Fruit fly (Drosophila melanogaster) whole organism, wandering third instar larva: Measurements from ENCODE around the gene gce.

Experiments used
- Abd-B ChIP-seq: fragments of >200 bp; optimal IDR thresholded peaks from 2 replicates; lab custom pipeline; 2017; ENCODE audit warnings: missing biosample characterization, missing genetic modification characterization
- CG32264 ChIP-seq: fragments of 200-800 bp; sonication (Bioruptor generic); optimal IDR thresholded peaks from 2 replicates; lab custom pipeline; 2016; ENCODE audit warnings: missing biosample characterization, missing genetic modification characterization
- CG9705 ChIP-seq: fragments of 200-800 bp; sonication (Bioruptor generic); optimal IDR thresholded peaks from 2 replicates; lab custom pipeline; 2018; ENCODE audit warnings: missing biosample characterization, mild to moderate bottlenecking, missing genetic modification characterization
- CrebA ChIP-seq: fragments of 200-800 bp; sonication (Bioruptor generic); optimal IDR thresholded peaks from 2 replicates; lab custom pipeline; 2016; ENCODE audit warnings: missing biosample characterization, mild to moderate bottlenecking, missing genetic modification characterization, borderline replicate concordance
- Dfd ChIP-seq: fragments of >200 bp; optimal IDR thresholded peaks from 2 replicates; lab custom pipeline; 2017; ENCODE audit warnings: missing biosample characterization, missing genetic modification characterization
- Dif ChIP-seq: fragments of 200-275, 200-300 bp; sonication (Bioruptor generic); optimal IDR thresholded peaks from 2 replicates; lab custom pipeline; 2018; ENCODE audit warnings: missing biosample characterization, missing genetic modification characterization; ENCODE audit not compliant: partially characterized antibody
- GATAd ChIP-seq: sonication (Bioruptor generic); optimal IDR thresholded peaks from 2 replicates; lab custom pipeline; 2016; ENCODE audit warnings: missing biosample characterization, missing genetic modification characterization
- HLH106 ChIP-seq: fragments of 200-800 bp; optimal IDR thresholded peaks from 3 replicates; lab custom pipeline; 2019; ENCODE audit warnings: missing biosample characterization, mild to moderate bottlenecking, missing genetic modification characterization, moderate library complexity
- Hnf4 ChIP-seq: fragments of 200-800 bp; sonication (Bioruptor generic); optimal IDR thresholded peaks from 2 replicates; lab custom pipeline; 2016; ENCODE audit warnings: missing biosample characterization, mild to moderate bottlenecking, missing genetic modification characterization
- Hr78 ChIP-seq: fragments of >200 bp; optimal IDR thresholded peaks from 2 replicates; lab custom pipeline; 2017; ENCODE audit warnings: missing biosample characterization, missing genetic modification characterization
- Hr83 ChIP-seq: fragments of 200-300 bp; sonication (Bioruptor generic); optimal IDR thresholded peaks from 2 replicates; lab custom pipeline; 2016; ENCODE audit warnings: missing biosample characterization, mild to moderate bottlenecking, missing genetic modification characterization, moderate library complexity; ENCODE audit not compliant: poor library complexity, severe bottlenecking
- Jra ChIP-seq: sonication (Bioruptor generic); optimal IDR thresholded peaks from 2 replicates; lab custom pipeline; 2016; ENCODE audit warnings: missing biosample characterization, missing genetic modification characterization
- Mio ChIP-seq: sonication (Bioruptor generic); optimal IDR thresholded peaks from 2 replicates; lab custom pipeline; 2016; ENCODE audit warnings: missing biosample characterization, missing genetic modification characterization
- Myc ChIP-seq: fragments of >200 bp; optimal IDR thresholded peaks from 2 replicates; lab custom pipeline; 2017
- N ChIP-seq: fragments of >200 bp; optimal IDR thresholded peaks from 2 replicates; lab custom pipeline; 2018; ENCODE audit warnings: missing biosample characterization, missing external identifiers, missing genetic modification characterization
- OdsH ChIP-seq: fragments of 200-800 bp; sonication (Bioruptor generic); optimal IDR thresholded peaks from 2 replicates; lab custom pipeline; 2016; ENCODE audit warnings: missing biosample characterization, mild to moderate bottlenecking, missing genetic modification characterization
- Rel ChIP-seq, 2 experiments: fragments of 200-800 bp; sonication (Bioruptor generic) in 1 of 2; optimal IDR thresholded peaks; 2 replicates in 1 of 2; 3 replicates in 1 of 2; lab custom pipeline; 2016 to 2019; ENCODE audit warnings: mild to moderate bottlenecking in 2 of 2, missing biosample characterization in 2 of 2, missing genetic modification characterization in 2 of 2, moderate library complexity in 1 of 2
- Sp1 ChIP-seq: fragments of 200-800 bp; sonication (Bioruptor generic); optimal IDR thresholded peaks from 3 replicates; lab custom pipeline; 2019; ENCODE audit warnings: missing biosample characterization, mild to moderate bottlenecking, missing genetic modification characterization, moderate library complexity
- Vsx2 ChIP-seq: fragments of 200-300, 225-300 bp; sonication (Bioruptor generic); optimal IDR thresholded peaks from 2 replicates; lab custom pipeline; 2018; ENCODE audit warnings: missing biosample characterization, missing genetic modification characterization; ENCODE audit not compliant: partially characterized antibody
- br ChIP-seq: fragments of 200-800 bp; sonication (Bioruptor generic); optimal IDR thresholded peaks from 2 replicates; lab custom pipeline; 2016; ENCODE audit warnings: missing biosample characterization, missing genetic modification characterization
- brk ChIP-seq: fragments of 200-800 bp; sonication (Bioruptor generic); optimal IDR thresholded peaks from 2 replicates; lab custom pipeline; 2016; ENCODE audit warnings: missing biosample characterization, mild to moderate bottlenecking, missing genetic modification characterization
- dl ChIP-seq, 2 experiments: fragments of 175-275, 200-275 bp in 1 of 2; fragments of 200-275 bp in 1 of 2; sonication (Bioruptor generic); optimal IDR thresholded peaks; lab custom pipeline; 2018; ENCODE audit warnings: mild to moderate bottlenecking in 2 of 2, missing biosample characterization in 2 of 2, missing genetic modification characterization in 2 of 2, moderate library complexity in 2 of 2; ENCODE audit not compliant: partially characterized antibody in 2 of 2, insufficient read depth in 1 of 2
- dmrt93B ChIP-seq: fragments of 200-800 bp; sonication (Bioruptor generic); optimal IDR thresholded peaks from 2 replicates; lab custom pipeline; 2018; ENCODE audit warnings: missing biosample characterization, mild to moderate bottlenecking, missing genetic modification characterization
- dsf ChIP-seq: sonication (Bioruptor generic); optimal IDR thresholded peaks from 2 replicates; lab custom pipeline; 2016; ENCODE audit warnings: missing biosample characterization, missing genetic modification characterization, borderline replicate concordance
- ey ChIP-seq: fragments of 200-800 bp; sonication (Bioruptor generic); optimal IDR thresholded peaks from 2 replicates; lab custom pipeline; 2016; ENCODE audit warnings: missing biosample characterization, missing genetic modification characterization
- foxo ChIP-seq, 2 experiments: fragments of 200-800 bp; sonication (Bioruptor generic); optimal IDR thresholded peaks; 2 replicates in 1 of 2; 3 replicates in 1 of 2; lab custom pipeline; 2016 to 2017; ENCODE audit warnings: missing biosample characterization in 2 of 2, missing genetic modification characterization in 2 of 2
- fru ChIP-seq: fragments of 200-800 bp; sonication (Bioruptor generic); optimal IDR thresholded peaks from 3 replicates; lab custom pipeline; 2016; ENCODE audit warnings: missing biosample characterization, mild to moderate bottlenecking, missing genetic modification characterization
- h ChIP-seq: fragments of 200-800 bp; sonication (Bioruptor generic); optimal IDR thresholded peaks from 3 replicates; lab custom pipeline; 2016; ENCODE audit warnings: missing biosample characterization, mild to moderate bottlenecking, missing genetic modification characterization
- jim ChIP-seq: fragments of 175-275, 200-325 bp; sonication (Bioruptor generic); optimal IDR thresholded peaks from 2 replicates; lab custom pipeline; 2016; ENCODE audit warnings: missing biosample characterization, mild to moderate bottlenecking, missing genetic modification characterization
- lola ChIP-seq: fragments of >200 bp; optimal IDR thresholded peaks from 2 replicates; lab custom pipeline; 2017; ENCODE audit warnings: missing biosample characterization, missing genetic modification characterization
- pan ChIP-seq: fragments of >200 bp; optimal IDR thresholded peaks from 2 replicates; lab custom pipeline; 2017
- psq ChIP-seq: fragments of 200-800 bp; sonication (Bioruptor generic); optimal IDR thresholded peaks from 3 replicates; lab custom pipeline; 2017; ENCODE audit warnings: missing biosample characterization, mild to moderate bottlenecking, missing genetic modification characterization, moderate library complexity
- rgr ChIP-seq: fragments of 200-800 bp; sonication (Bioruptor generic); optimal IDR thresholded peaks from 3 replicates; lab custom pipeline; 2016; ENCODE audit warnings: missing biosample characterization, mild to moderate bottlenecking, missing genetic modification characterization
- sage ChIP-seq: fragments of 200-800 bp; sonication (Bioruptor generic); optimal IDR thresholded peaks from 2 replicates; lab custom pipeline; 2016; ENCODE audit warnings: missing biosample characterization, mild to moderate bottlenecking, missing genetic modification characterization
- sv ChIP-seq: fragments of 200-800 bp; sonication (Bioruptor generic); optimal IDR thresholded peaks from 3 replicates; lab custom pipeline; 2016; ENCODE audit warnings: missing biosample characterization, missing genetic modification characterization
- tai ChIP-seq: sonication (Bioruptor generic); optimal IDR thresholded peaks from 2 replicates; lab custom pipeline; 2016; ENCODE audit warnings: missing biosample characterization, missing genetic modification characterization
- usp ChIP-seq: fragments of >200 bp; optimal IDR thresholded peaks from 2 replicates; lab custom pipeline; 2017; ENCODE audit warnings: missing biosample characterization, missing genetic modification characterization
- woc ChIP-seq: sonication (Bioruptor generic); optimal IDR thresholded peaks from 2 replicates; lab custom pipeline; 2016; ENCODE audit warnings: missing biosample characterization, mild to moderate bottlenecking, missing genetic modification characterization

gce gene

DNA sequence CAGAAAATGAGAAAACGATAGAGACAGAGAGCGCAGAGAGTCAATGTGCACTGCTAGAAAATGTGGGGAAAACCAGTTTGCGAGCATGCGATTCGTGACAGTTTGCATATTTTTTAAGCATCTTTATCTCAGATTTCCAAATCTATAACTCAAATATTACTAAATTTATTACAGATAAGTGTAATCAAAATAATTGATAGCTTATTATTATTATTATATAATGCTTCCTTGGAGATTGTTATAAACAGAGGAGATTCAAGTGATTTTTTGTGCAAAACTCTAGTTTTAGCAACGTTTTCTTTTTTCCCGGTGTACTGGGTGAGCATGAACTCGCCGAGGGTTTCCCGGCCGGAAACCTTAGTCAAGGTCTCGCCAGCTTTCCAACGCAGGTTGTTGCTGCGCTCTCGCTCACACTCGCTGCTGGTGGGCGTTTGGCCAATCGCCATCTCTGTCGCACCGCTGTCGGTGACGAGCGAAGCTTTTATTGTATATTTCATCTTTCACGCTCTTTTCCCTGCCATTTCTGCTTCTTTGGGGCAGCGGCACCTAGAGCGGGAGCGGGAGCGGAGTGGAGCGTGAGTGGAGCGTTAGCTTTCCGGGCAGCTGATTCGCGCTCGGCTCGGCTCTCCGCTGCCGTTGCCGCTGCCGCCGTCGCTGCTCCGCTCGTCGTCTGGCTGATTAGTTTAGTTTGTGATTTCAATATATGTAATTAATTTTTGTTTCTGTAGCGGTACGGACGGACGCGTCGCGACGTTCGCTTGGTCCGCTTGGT lies 918 bp downstream of the gce start:
- no peak for TF ChIP-seq N (GFP tag; lab: Kevin White, UChicago)
- peak; percentile 89 for TF ChIP-seq dmrt93B
- TF ChIP-seq br, result peak; percentile 50
- TF ChIP-seq woc (GFP tag; lab: Kevin White, UChicago), result peak; percentile 29
- TF ChIP-seq HLH106 (tag; lab: Kevin White, UChicago), result peak; percentile 93
- no peak for TF ChIP-seq Myc (lab: Kevin White, UChicago)
- TF ChIP-seq ey (GFP tag; lab: Kevin White, UChicago), result peak; percentile 74
- TF ChIP-seq Rel (GFP tag; optimal IDR thresholded peaks at IDR 0.05; lab: Kevin White, UChicago), result no peak
- TF ChIP-seq Rel (tag; optimal IDR thresholded peaks at IDR 0.05; lab: Kevin White, UChicago), result peak; percentile 92
- no peak for TF ChIP-seq tai
- TF ChIP-seq h, result peak; percentile 75
- TF ChIP-seq psq (GFP tag; lab: Kevin White, UChicago), result peak; percentile 82
- TF ChIP-seq lola (GFP tag; lab: Kevin White, UChicago), result no peak
- peak; percentile 74 for TF ChIP-seq CG9705 (GFP tag; lab: Kevin White, UChicago)
- no peak for TF ChIP-seq Hr83 (GFP tag; lab: Kevin White, UChicago)
- no peak for TF ChIP-seq Vsx2 (GFP tag; lab: Kevin White, UChicago)
- no peak for TF ChIP-seq Jra (GFP tag; lab: Kevin White, UChicago)
- no peak for TF ChIP-seq dsf (GFP tag; lab: Kevin White, UChicago)
- no peak for TF ChIP-seq sage (GFP tag; lab: Kevin White, UChicago)
- TF ChIP-seq Hr78 (GFP tag; lab: Kevin White, UChicago), result no peak
- TF ChIP-seq Abd-B, result no peak
- TF ChIP-seq OdsH (GFP tag; lab: Kevin White, UChicago), result peak; percentile 87
- TF ChIP-seq CrebA (GFP tag; lab: Kevin White, UChicago), result no peak
- peak; percentile 95 for TF ChIP-seq sv (GFP tag; lab: Kevin White, UChicago)
- no peak for TF ChIP-seq CG32264 (GFP tag; lab: Kevin White, UChicago)
- TF ChIP-seq usp (GFP tag; lab: Kevin White, UChicago), result no peak
- peak; percentile 49 for TF ChIP-seq Hnf4 (GFP tag; lab: Kevin White, UChicago)
- TF ChIP-seq jim (GFP tag; lab: Kevin White, UChicago), result no peak
- peak; percentile 77 for TF ChIP-seq fru (GFP tag; lab: Kevin White, UChicago)
- peak; percentile 4 to 49 for TF ChIP-seq dl (GFP tag; optimal IDR thresholded peaks at IDR 0.05; lab: Kevin White, UChicago; ENCODE audit: insufficient read depth in 1 of 2, partially characterized antibody in 2 of 2)
- peak in 1 of 2 experiments; percentile 92 for TF ChIP-seq foxo (GFP tag; optimal IDR thresholded peaks at IDR 0.05; lab: Kevin White, UChicago)
- peak; percentile 90 for TF ChIP-seq Sp1 (GFP tag; lab: Kevin White, UChicago)
- no peak for TF ChIP-seq pan
- peak; percentile 88 for TF ChIP-seq rgr (GFP tag; lab: Kevin White, UChicago)
- TF ChIP-seq Dfd (GFP tag; lab: Kevin White, UChicago), result no peak
- TF ChIP-seq brk (GFP tag; lab: Kevin White, UChicago), result peak; percentile 64
- no peak for TF ChIP-seq GATAd (GFP tag; lab: Kevin White, UChicago)
- peak; percentile 46 for TF ChIP-seq Dif (GFP tag; lab: Kevin White, UChicago)
- no peak for TF ChIP-seq Mio
